Worm (Caenorhabditis elegans) whole organism, L4 larva: Measurements from ENCODE around the gene pipp-4P.

Experiments used
- F26F4.8 ChIP-seq: fragments of 200-800 bp; sonication (Bioruptor generic); conservative IDR thresholded peaks from 2 replicates; pipeline ENCODE4 v1.3.6; 2022; ENCODE audit warnings: missing genetic modification characterization, missing compliant biosample characterization
- F37D6.2 ChIP-seq: sonication (generic microtip); optimal IDR thresholded peaks from 2 replicates; lab custom pipeline; 2016; ENCODE audit warnings: mild to moderate bottlenecking, missing genetic modification characterization, missing compliant biosample characterization
- Y5F2A.4 ChIP-seq: fragments of 200-800 bp; sonication (Bioruptor generic); optimal IDR thresholded peaks from 2 replicates; lab custom pipeline; 2018; ENCODE audit warnings: mild to moderate bottlenecking, missing genetic modification characterization, missing compliant biosample characterization
- ZK337.2 ChIP-seq: fragments of 200-800 bp; sonication (Bioruptor generic); IDR thresholded peaks from 2 replicates; pipeline ENCODE4 v1.3.6; 2022; ENCODE audit warnings: missing genetic modification reagents, missing genetic modification characterization, missing compliant biosample characterization
- aly-2 ChIP-seq: sonication (generic microtip); optimal IDR thresholded peaks from 2 replicates; lab custom pipeline; 2018; ENCODE audit warnings: missing biosample characterization, missing genetic modification characterization
- arid-1 ChIP-seq: fragments of 200-800 bp; sonication (Bioruptor generic); conservative IDR thresholded peaks from 2 replicates; pipeline ENCODE4 v1.3.6; 2022; ENCODE audit warnings: missing genetic modification reagents, missing genetic modification characterization, missing compliant biosample characterization
- ceh-20 ChIP-seq: fragments of 200-800 bp; sonication (Bioruptor generic); IDR thresholded peaks from 2 replicates; pipeline ENCODE4 v1.3.6; 2022; ENCODE audit warnings: missing genetic modification reagents, missing genetic modification characterization, missing compliant biosample characterization
- ceh-62 ChIP-seq: sonication (generic microtip); optimal IDR thresholded peaks from 2 replicates; lab custom pipeline; 2017; ENCODE audit warnings: missing biosample characterization, missing genetic modification characterization
- cey-2 ChIP-seq: sonication (generic microtip); optimal IDR thresholded peaks from 3 replicates; lab custom pipeline; 2017; ENCODE audit warnings: missing genetic modification characterization, mild to moderate bottlenecking, missing compliant biosample characterization, antibody characterized with exemption, borderline replicate concordance; ENCODE audit not compliant: insufficient read depth
- daf-16 ChIP-seq, 3 experiments: sonication (generic microtip); optimal IDR thresholded peaks; 2 replicates each; lab custom pipeline; 2016 to 2017; ENCODE audit warnings: missing genetic modification characterization in 3 of 3, missing genetic modification reagents in 3 of 3, mild to moderate bottlenecking in 2 of 3, missing compliant biosample characterization in 2 of 3, missing biosample characterization in 1 of 3, moderate library complexity in 1 of 3
- dmd-6 ChIP-seq: fragments of 200-800 bp; sonication (Bioruptor generic); IDR thresholded peaks from 2 replicates; pipeline ENCODE4 v1.3.6; 2022; ENCODE audit warnings: missing genetic modification reagents, missing genetic modification characterization, missing compliant biosample characterization
- dpl-1 ChIP-seq: fragments of 150-350 bp; optimal IDR thresholded peaks from 2 replicates; lab custom pipeline; 2014; ENCODE audit warnings: missing biosample characterization, missing genetic modification reagents, missing genetic modification characterization
- dve-1 ChIP-seq: sonication (generic microtip); optimal IDR thresholded peaks from 2 replicates; lab custom pipeline; 2017; ENCODE audit warnings: antibody characterized with exemption, mild to moderate bottlenecking, missing genetic modification characterization, missing compliant biosample characterization; ENCODE audit not compliant: insufficient read depth
- hlh-30 ChIP-seq: sonication (generic microtip); optimal IDR thresholded peaks from 2 replicates; lab custom pipeline; 2017; ENCODE audit warnings: antibody characterized with exemption, mild to moderate bottlenecking, missing genetic modification characterization, missing compliant biosample characterization; ENCODE audit not compliant: insufficient read depth
- hmg-1.1 ChIP-seq: fragments of 200-800 bp; sonication (Bioruptor generic); IDR thresholded peaks from 2 replicates; pipeline ENCODE4 v1.3.6; 2022; ENCODE audit warnings: missing genetic modification reagents, missing genetic modification characterization, missing compliant biosample characterization
- lsy-2 ChIP-seq, 2 experiments: fragments of 150-350 bp in 1 of 2; sonication (generic microtip) in 1 of 2; optimal IDR thresholded peaks; 2 replicates each; lab custom pipeline; 2014 to 2017; ENCODE audit warnings: missing biosample characterization in 2 of 2, missing genetic modification characterization in 2 of 2
- mdl-1 ChIP-seq, 2 experiments: fragments of 150-350 bp in 1 of 2; sonication (generic microtip) in 1 of 2; optimal IDR thresholded peaks; 2 replicates each; lab custom pipeline; 2014 to 2017; ENCODE audit warnings: missing biosample characterization in 2 of 2, missing genetic modification characterization in 2 of 2
- mdt-29 ChIP-seq: fragments of 200-800 bp; sonication (Bioruptor generic); IDR thresholded peaks from 2 replicates; pipeline ENCODE4 v1.3.6; 2022; ENCODE audit warnings: missing genetic modification reagents, missing genetic modification characterization, missing compliant biosample characterization
- mep-1 ChIP-seq: fragments of 150-350 bp; sonication (generic microtip); optimal IDR thresholded peaks from 3 replicates; lab custom pipeline; 2014; ENCODE audit warnings: missing biosample characterization, missing genetic modification characterization
- mxl-3 ChIP-seq: fragments of 200-800 bp; sonication (Bioruptor generic); optimal IDR thresholded peaks from 2 replicates; lab custom pipeline; 2018; ENCODE audit warnings: mild to moderate bottlenecking, missing genetic modification characterization, missing compliant biosample characterization
- nhr-10 ChIP-seq: fragments of 150-350 bp; optimal IDR thresholded peaks from 2 replicates; lab custom pipeline; 2014; ENCODE audit warnings: missing biosample characterization, missing genetic modification characterization
- nhr-237 ChIP-seq: sonication (generic microtip); optimal IDR thresholded peaks from 2 replicates; lab custom pipeline; 2017; ENCODE audit warnings: missing biosample characterization, missing genetic modification characterization
- nhr-28 ChIP-seq: fragments of 150-350 bp; optimal IDR thresholded peaks from 2 replicates; lab custom pipeline; 2014; ENCODE audit warnings: missing biosample characterization, missing genetic modification characterization
- nhr-41 ChIP-seq: fragments of 200-800 bp; sonication (Bioruptor generic); IDR thresholded peaks from 2 replicates; pipeline ENCODE4 v1.3.6; 2022; ENCODE audit warnings: missing genetic modification reagents, missing genetic modification characterization, missing compliant biosample characterization
- nhr-6 ChIP-seq: fragments of 150-350 bp; optimal IDR thresholded peaks from 2 replicates; lab custom pipeline; 2014; ENCODE audit warnings: missing biosample characterization, missing genetic modification characterization
- php-3 ChIP-seq: fragments of 200-800 bp; sonication (Bioruptor generic); IDR thresholded peaks from 2 replicates; pipeline ENCODE4 v1.3.6; 2022; ENCODE audit warnings: missing genetic modification reagents, missing genetic modification characterization, missing compliant biosample characterization
- pqm-1 ChIP-seq: sonication (generic microtip); optimal IDR thresholded peaks from 2 replicates; lab custom pipeline; 2017; ENCODE audit warnings: missing biosample characterization, missing genetic modification characterization
- rbr-2 ChIP-seq: sonication (generic microtip); optimal IDR thresholded peaks from 2 replicates; lab custom pipeline; 2016; ENCODE audit warnings: missing genotype, missing genetic modification characterization, missing compliant biosample characterization
- sdz-12 ChIP-seq: fragments of 200-800 bp; sonication (Bioruptor generic); optimal IDR thresholded peaks from 2 replicates; lab custom pipeline; 2018; ENCODE audit warnings: mild to moderate bottlenecking, missing genetic modification characterization, missing compliant biosample characterization
- skn-1 ChIP-seq: fragments of 150-350 bp; optimal IDR thresholded peaks from 2 replicates; lab custom pipeline; 2014; ENCODE audit warnings: missing biosample characterization, missing genetic modification characterization
- tra-1 ChIP-seq: fragments of 200-800 bp; sonication (Bioruptor generic); IDR thresholded peaks from 2 replicates; pipeline ENCODE4 v1.3.6; 2022; ENCODE audit warnings: missing genetic modification reagents, missing genetic modification characterization, missing compliant biosample characterization
- unc-130 ChIP-seq: sonication (generic microtip); optimal IDR thresholded peaks from 2 replicates; lab custom pipeline; 2016; ENCODE audit warnings: missing genetic modification reagents, missing genetic modification characterization, missing compliant biosample characterization
- unc-62 ChIP-seq, 3 experiments: fragments of 150-350 bp in 1 of 3; sonication (generic microtip); optimal IDR thresholded peaks in 2 of 3; peaks in 1 of 3; 1 replicate in 1 of 3; 2 replicates in 2 of 3; lab custom pipeline; 2014 to 2017; ENCODE audit warnings: missing biosample characterization in 3 of 3, missing genetic modification characterization in 3 of 3, missing genetic modification reagents in 3 of 3, missing genotype in 1 of 3
- vab-7 ChIP-seq: fragments of 200-800 bp; sonication (Bioruptor generic); IDR thresholded peaks from 2 replicates; pipeline ENCODE4 v1.3.6; 2022; ENCODE audit warnings: missing genetic modification reagents, missing genetic modification characterization, missing compliant biosample characterization
- zfp-3 ChIP-seq: fragments of 200-800 bp; sonication (Bioruptor generic); conservative IDR thresholded peaks from 2 replicates; pipeline ENCODE4 v1.3.6; 2022; ENCODE audit warnings: missing genetic modification reagents, missing genetic modification characterization, missing compliant biosample characterization
- zip-11 ChIP-seq: fragments of 200-800 bp; sonication (Bioruptor generic); IDR thresholded peaks from 2 replicates; pipeline ENCODE4 v1.3.6; 2022; ENCODE audit warnings: missing genetic modification characterization, missing compliant biosample characterization
- ztf-7 ChIP-seq: fragments of 150-350 bp; optimal IDR thresholded peaks from 2 replicates; lab custom pipeline; 2014; ENCODE audit warnings: missing biosample characterization, missing genetic modification characterization

The pipp-4P gene

ce11 chrIII:2871817-2872216, 52.7 kb downstream of the pipp-4P start (continued):
- peak in 1 of 2 experiments; percentile 59 for TF ChIP-seq lsy-2 (tag; optimal IDR thresholded peaks at IDR 0.05; lab: Kevin White, UChicago)
- peak; percentile 15 for TF ChIP-seq pqm-1 (tag; lab: Kevin White, UChicago)
- TF ChIP-seq daf-16 (GFP tag; optimal IDR thresholded peaks at IDR 0.05; lab: Kevin White, UChicago): no peak
- TF ChIP-seq daf-16 (tag; optimal IDR thresholded peaks at IDR 0.05; lab: Kevin White, UChicago): peak; percentile 49
- TF ChIP-seq Y5F2A.4: no peak
- peak; percentile 89 for TF ChIP-seq mxl-3 (GFP tag; lab: Kevin White, UChicago)
- TF ChIP-seq nhr-41 (GFP tag; lab: Robert Waterston, UW): 0 out of 2 replicates have a peak, but pooled peaks have one; percentile 9
- peak; percentile 33 to 94 for TF ChIP-seq mdl-1 (tag; optimal IDR thresholded peaks at IDR 0.05; lab: Kevin White, UChicago)
- peak; percentile 9; the same call in 1 of the 2 replicates for TF ChIP-seq ceh-20
- TF ChIP-seq mep-1 (tag; lab: Kevin White, UChicago): peak; percentile 80
- peak; percentile 76 for TF ChIP-seq cey-2 (tag; lab: Kevin White, UChicago)
- no peak for TF ChIP-seq arid-1
- peak; percentile 9 for TF ChIP-seq rbr-2 (tag; lab: Kevin White, UChicago)
- TF ChIP-seq sdz-12: no peak
- TF ChIP-seq dve-1: peak; percentile 75
- peak; percentile 95 for TF ChIP-seq hlh-30
- peak; percentile 13 for TF ChIP-seq dpl-1 (GFP tag; lab: Kevin White, UChicago)
- peak; percentile 80 for TF ChIP-seq dmd-6 (GFP tag; lab: Robert Waterston, UW)
- TF ChIP-seq nhr-10 (tag; lab: Kevin White, UChicago): peak; percentile 26
- no peak for TF ChIP-seq zfp-3 (GFP tag; lab: Robert Waterston, UW)
- no peak for TF ChIP-seq unc-62 (GFP tag; optimal IDR thresholded peaks at IDR 0.05 in 1 of 2; lab: Kevin White, UChicago)
- no peak for TF ChIP-seq unc-62 (tag; optimal IDR thresholded peaks at IDR 0.05; lab: Kevin White, UChicago)
- peak; percentile 31 for TF ChIP-seq nhr-6 (tag; lab: Kevin White, UChicago)
- TF ChIP-seq nhr-28 (tag; lab: Kevin White, UChicago): peak; percentile 98
- peak; percentile 55; the same call in 1 of the 2 replicates for TF ChIP-seq php-3
- no peak for TF ChIP-seq mdt-29
- TF ChIP-seq skn-1 (tag; lab: Kevin White, UChicago): no peak
- TF ChIP-seq tra-1 (GFP tag; lab: Robert Waterston, UW): peak; percentile 71
- TF ChIP-seq ZK337.2 (GFP tag; lab: Robert Waterston, UW): no peak

ce11 chrIII:2873116-2873644, 54.1 kb downstream of the pipp-4P start:
- TF ChIP-seq tra-1 (GFP tag; lab: Robert Waterston, UW) (no peak), nhr-237 (tag; lab: Kevin White, UChicago) (no peak), ztf-7 (tag; lab: Kevin White, UChicago) (no peak), aly-2 (no peak), unc-130 (GFP tag; lab: Kevin White, UChicago) (no peak), vab-7 (GFP tag; lab: Robert Waterston, UW) (no peak), ceh-62 (tag; lab: Kevin White, UChicago) (no peak), mep-1 (tag; lab: Kevin White, UChicago) (no peak), F37D6.2 (tag; lab: Kevin White, UChicago) (no peak), F26F4.8 (GFP tag; lab: Robert Waterston, UW) (no peak), zip-11 (no peak), hlh-30 (no peak), hmg-1.1 (GFP tag; lab: Robert Waterston, UW) (no peak)
- TF ChIP-seq, all 104 proteins: peak for 0
